Fruit fly (Drosophila melanogaster) whole organism, embryonic: ENCODE measurements around the gene CG10874.

Experiments used
- Atf3 ChIP-seq: fragments of 200-800 bp; sonication (Bioruptor generic); optimal IDR thresholded peaks from 3 replicates; lab custom pipeline; 2016; ENCODE audit warnings: missing biosample characterization, missing genetic modification characterization
- B-H2 ChIP-seq: fragments of 200-800 bp; sonication (Bioruptor generic); optimal IDR thresholded peaks from 2 replicates; lab custom pipeline; 2018; ENCODE audit warnings: missing biosample characterization, mild to moderate bottlenecking, missing genetic modification characterization
- CG10209 ChIP-seq: fragments of 200-800 bp; sonication (Bioruptor generic); optimal IDR thresholded peaks from 3 replicates; lab custom pipeline; 2017; ENCODE audit warnings: missing biosample characterization, mild to moderate bottlenecking, missing genetic modification characterization, missing genetic modification reagents
- CG10431 ChIP-seq: fragments of 200-800 bp; sonication (Bioruptor generic); optimal IDR thresholded peaks from 3 replicates; lab custom pipeline; 2018; ENCODE audit warnings: missing biosample characterization, mild to moderate bottlenecking, missing genetic modification characterization
- CG10543 ChIP-seq: fragments of 200-800 bp; sonication (Bioruptor generic); optimal IDR thresholded peaks from 3 replicates; lab custom pipeline; 2017; ENCODE audit warnings: missing biosample characterization, mild to moderate bottlenecking, missing genetic modification characterization, moderate library complexity
- CG10654 ChIP-seq: fragments of 200-800 bp; sonication (Bioruptor generic); optimal IDR thresholded peaks from 2 replicates; lab custom pipeline; 2016; ENCODE audit warnings: missing biosample characterization, missing genetic modification characterization
- CG10959 ChIP-seq: fragments of 200-800 bp; sonication (Bioruptor generic); IDR thresholded peaks from 2 replicates; pipeline ENCODE4 v1.3.6; 2022; ENCODE audit warnings: missing biosample characterization, missing genetic modification characterization
- CG11247 ChIP-seq: fragments of 200-800 bp; sonication (Bioruptor generic); IDR thresholded peaks from 2 replicates; pipeline ENCODE4 v1.3.6; 2022; ENCODE audit warnings: missing biosample characterization, missing genetic modification characterization
- CG11696 ChIP-seq: fragments of 200-800 bp; sonication (Bioruptor generic); IDR thresholded peaks from 2 replicates; pipeline ENCODE4 v1.3.6; 2022; ENCODE audit warnings: missing biosample characterization, missing genetic modification characterization
- CG12219 ChIP-seq: fragments of 200-800 bp; sonication (Bioruptor generic); optimal IDR thresholded peaks from 3 replicates; lab custom pipeline; 2018; ENCODE audit warnings: missing biosample characterization, mild to moderate bottlenecking, missing genetic modification characterization
- CG14710 ChIP-seq: fragments of 200-800 bp; sonication (Bioruptor generic); optimal IDR thresholded peaks from 3 replicates; lab custom pipeline; 2019; ENCODE audit warnings: missing biosample characterization, mild to moderate bottlenecking, missing genetic modification characterization, moderate library complexity
- CG14965 ChIP-seq: fragments of 200-800 bp; sonication (Bioruptor generic); optimal IDR thresholded peaks from 2 replicates; lab custom pipeline; 2016; ENCODE audit warnings: missing biosample characterization, missing genetic modification characterization, borderline replicate concordance
- CG15269 ChIP-seq: fragments of 200-800 bp; sonication (Bioruptor generic); optimal IDR thresholded peaks from 2 replicates; lab custom pipeline; 2018; ENCODE audit warnings: missing biosample characterization, mild to moderate bottlenecking, missing genetic modification characterization, moderate library complexity
- CG17829 ChIP-seq: fragments of 200-800 bp; optimal IDR thresholded peaks from 2 replicates; lab custom pipeline; 2019; ENCODE audit warnings: missing biosample characterization, mild to moderate bottlenecking, missing genetic modification characterization, moderate library complexity
- CG17912 ChIP-seq: fragments of 200-800 bp; sonication (Bioruptor generic); optimal IDR thresholded peaks from 2 replicates; lab custom pipeline; 2018; ENCODE audit warnings: missing biosample characterization, mild to moderate bottlenecking, missing genetic modification characterization
- CG2678 ChIP-seq: fragments of 200-800 bp; sonication (Bioruptor generic); optimal IDR thresholded peaks from 3 replicates; lab custom pipeline; 2019; ENCODE audit warnings: missing biosample characterization, mild to moderate bottlenecking, missing genetic modification characterization, moderate library complexity
- CG31388 ChIP-seq: fragments of 200-800 bp; sonication (Bioruptor generic); optimal IDR thresholded peaks from 2 replicates; lab custom pipeline; 2016; ENCODE audit warnings: missing biosample characterization, missing genetic modification characterization
- CG34422 ChIP-seq: fragments of 200-800 bp; sonication (Bioruptor generic); IDR thresholded peaks from 3 replicates; pipeline ENCODE4 v1.3.6; 2022; ENCODE audit warnings: missing biosample characterization, missing genetic modification characterization
- CG42726 ChIP-seq: fragments of 200-800 bp; sonication (Bioruptor generic); IDR thresholded peaks from 2 replicates; pipeline ENCODE4 v1.3.6; 2022; ENCODE audit warnings: missing biosample characterization, missing genetic modification characterization; ENCODE audit not compliant: partially characterized antibody
- CG5245 ChIP-seq: fragments of 200-800 bp; sonication (Bioruptor generic); optimal IDR thresholded peaks from 3 replicates; lab custom pipeline; 2016; ENCODE audit warnings: missing biosample characterization, missing genetic modification characterization
- CG7839 ChIP-seq: fragments of 200-800 bp; sonication (Bioruptor generic); optimal IDR thresholded peaks from 3 replicates; lab custom pipeline; 2018; ENCODE audit warnings: missing biosample characterization, mild to moderate bottlenecking, missing genetic modification characterization, moderate library complexity
- CG9727 ChIP-seq: fragments of 200-800 bp; sonication (Bioruptor generic); optimal IDR thresholded peaks from 3 replicates; lab custom pipeline; 2017; ENCODE audit warnings: missing biosample characterization, mild to moderate bottlenecking, missing genetic modification characterization
- CG9817 ChIP-seq: fragments of 200-800 bp; sonication (Bioruptor generic); optimal IDR thresholded peaks from 2 replicates; lab custom pipeline; 2018; ENCODE audit warnings: missing biosample characterization, mild to moderate bottlenecking, missing genetic modification characterization, moderate library complexity
- E2f2 ChIP-seq: fragments of 200-800 bp; sonication (Bioruptor generic); IDR thresholded peaks from 2 replicates; pipeline ENCODE4 v1.3.6; 2022; ENCODE audit warnings: missing biosample characterization, missing genetic modification characterization
- ERR ChIP-seq: fragments of 200-800 bp; sonication (Bioruptor generic); optimal IDR thresholded peaks from 2 replicates; lab custom pipeline; 2016; ENCODE audit warnings: missing biosample characterization, missing genetic modification characterization
- Hmr ChIP-seq: fragments of 200-800 bp; sonication (Bioruptor generic); optimal IDR thresholded peaks from 3 replicates; lab custom pipeline; 2017; ENCODE audit warnings: mild to moderate bottlenecking, missing biosample characterization, missing genetic modification reagents, missing genetic modification characterization
- Nf-YA ChIP-seq: fragments of 200-800 bp; sonication (Bioruptor generic); IDR thresholded peaks from 2 replicates; pipeline ENCODE4 v1.3.6; 2022; ENCODE audit warnings: missing biosample characterization, missing genetic modification characterization
- Oaz ChIP-seq: fragments of 200-800 bp; sonication (Bioruptor generic); IDR thresholded peaks from 2 replicates; pipeline ENCODE4 v1.3.6; 2022; ENCODE audit warnings: missing biosample characterization, missing genetic modification characterization
- Pdp1 ChIP-seq, 2 experiments: fragments of 200-800 bp; sonication (Bioruptor generic); optimal IDR thresholded peaks; 3 replicates each; lab custom pipeline; 2016; ENCODE audit warnings: missing biosample characterization in 2 of 2, missing genetic modification characterization in 2 of 2, mild to moderate bottlenecking in 1 of 2, moderate library complexity in 1 of 2
- Spps ChIP-seq: fragments of 200-800 bp; sonication (Bioruptor generic); optimal IDR thresholded peaks from 2 replicates; lab custom pipeline; 2018; ENCODE audit warnings: missing biosample characterization, mild to moderate bottlenecking, missing genetic modification characterization
- TFAM ChIP-seq: fragments of 200-800 bp; sonication (Bioruptor generic); optimal IDR thresholded peaks from 2 replicates; lab custom pipeline; 2017; ENCODE audit warnings: missing biosample characterization, missing genetic modification characterization, inconsistent platforms
- Xrp1 ChIP-seq: fragments of 200-800 bp; sonication (Bioruptor generic); IDR thresholded peaks from 2 replicates; pipeline ENCODE4 v1.3.6; 2022; ENCODE audit warnings: missing biosample characterization, missing genetic modification characterization
- az2 ChIP-seq: fragments of 200-800 bp; sonication (Bioruptor generic); optimal IDR thresholded peaks from 3 replicates; lab custom pipeline; 2016; ENCODE audit warnings: missing biosample characterization, missing genetic modification characterization
- cato ChIP-seq: fragments of 200-800 bp; sonication (Bioruptor generic); optimal IDR thresholded peaks from 2 replicates; lab custom pipeline; 2016; ENCODE audit warnings: missing biosample characterization, missing genetic modification characterization, borderline replicate concordance
- cg ChIP-seq: fragments of 200-800 bp; sonication (Bioruptor generic); optimal IDR thresholded peaks from 3 replicates; lab custom pipeline; 2019; ENCODE audit warnings: missing biosample characterization, mild to moderate bottlenecking, missing genetic modification characterization, moderate library complexity
- disco-r ChIP-seq: fragments of 200-800 bp; sonication (Bioruptor generic); optimal IDR thresholded peaks from 2 replicates; lab custom pipeline; 2016; ENCODE audit warnings: missing biosample characterization, missing genetic modification characterization
- eve ChIP-seq, 2 experiments: fragments of >200 bp; optimal IDR thresholded peaks; 2 replicates each; lab custom pipeline; 2017; ENCODE audit warnings: missing biosample characterization in 2 of 2, missing genetic modification characterization in 2 of 2
- fd3F ChIP-seq: fragments of 200-800 bp; sonication (Bioruptor generic); optimal IDR thresholded peaks from 2 replicates; lab custom pipeline; 2018; ENCODE audit warnings: missing biosample characterization, mild to moderate bottlenecking, missing genetic modification characterization, moderate library complexity
- gem ChIP-seq: fragments of 200-800 bp; sonication (Bioruptor generic); optimal IDR thresholded peaks from 2 replicates; lab custom pipeline; 2019; ENCODE audit warnings: missing biosample characterization, mild to moderate bottlenecking, missing genetic modification characterization, moderate library complexity
- ken ChIP-seq: fragments of 200-800 bp; sonication (Bioruptor generic); IDR thresholded peaks from 3 replicates; pipeline ENCODE4 v1.3.6; 2022; ENCODE audit warnings: missing biosample characterization, missing genetic modification characterization
- lola ChIP-seq, 3 experiments: fragments of >200 bp in 2 of 3; fragments of 200-800 bp in 1 of 3; sonication (Bioruptor generic) in 1 of 3; optimal IDR thresholded peaks; 2 replicates each; lab custom pipeline; 2017 to 2019; ENCODE audit warnings: missing biosample characterization in 3 of 3, missing genetic modification characterization in 3 of 3, mild to moderate bottlenecking in 1 of 3, moderate library complexity in 1 of 3
- lov ChIP-seq, 2 experiments: fragments of 200-800 bp in 1 of 2; fragments of >200 bp in 1 of 2; sonication (Bioruptor generic) in 1 of 2; IDR thresholded peaks in 1 of 2; optimal IDR thresholded peaks in 1 of 2; 2 replicates in 1 of 2; 3 replicates in 1 of 2; pipeline versions ENCODE4 v1.3.6 to Lab custom; 2017 to 2022; ENCODE audit warnings: missing biosample characterization in 1 of 2, missing genetic modification characterization in 1 of 2
- pita ChIP-seq: fragments of 200-800 bp; sonication (Bioruptor generic); optimal IDR thresholded peaks from 2 replicates; lab custom pipeline; 2017; ENCODE audit warnings: missing biosample characterization, mild to moderate bottlenecking, missing genetic modification characterization
- pzg ChIP-seq: fragments of 200-800 bp; sonication (Bioruptor generic); optimal IDR thresholded peaks from 3 replicates; lab custom pipeline; 2018; ENCODE audit warnings: missing biosample characterization, mild to moderate bottlenecking, missing genetic modification characterization, moderate library complexity
- seq ChIP-seq: fragments of 200-800 bp; sonication (Bioruptor generic); IDR thresholded peaks from 2 replicates; pipeline ENCODE4 v1.3.6; 2022; ENCODE audit warnings: missing biosample characterization, missing genetic modification characterization
- shn ChIP-seq: fragments of 200-800 bp; sonication (Bioruptor generic); optimal IDR thresholded peaks from 3 replicates; lab custom pipeline; 2016; ENCODE audit warnings: missing biosample characterization, missing genetic modification characterization
- sima ChIP-seq: fragments of 200-800 bp; sonication (Bioruptor generic); optimal IDR thresholded peaks from 2 replicates; lab custom pipeline; 2016; ENCODE audit warnings: missing biosample characterization, missing genetic modification characterization
- tin ChIP-seq: fragments of 200-800 bp; sonication (Bioruptor generic); optimal IDR thresholded peaks from 3 replicates; lab custom pipeline; 2016; ENCODE audit warnings: missing biosample characterization, missing genetic modification characterization
- ttk ChIP-seq: fragments of 200-800 bp; sonication (Bioruptor generic); IDR thresholded peaks from 2 replicates; pipeline ENCODE4 v2.1.2; 2022; ENCODE audit warnings: missing biosample characterization, missing genetic modification characterization
- wek ChIP-seq: fragments of 200-800 bp; sonication (Bioruptor generic); optimal IDR thresholded peaks from 3 replicates; lab custom pipeline; 2018; ENCODE audit warnings: missing biosample characterization, mild to moderate bottlenecking, missing genetic modification characterization, moderate library complexity

Gene CG10874

dm6 chr2L:2180120-2180539 lies 12.1 kb downstream of the CG10874 start (continued):
- peak; percentile 64 for TF ChIP-seq Atf3 (GFP tag; lab: Kevin White, UChicago)
- peak; percentile 92 for TF ChIP-seq CG14710
- peak; percentile 83 for TF ChIP-seq CG10654
- TF ChIP-seq ttk (GFP tag; lab: Robert Waterston, UW): peak; percentile 91
- no peak for TF ChIP-seq pzg (GFP tag; lab: Kevin White, UChicago)
- TF ChIP-seq CG10431 (GFP tag; lab: Kevin White, UChicago): peak; percentile 69
- TF ChIP-seq seq (GFP tag; lab: Robert Waterston, UW): peak; percentile 80
- peak; percentile 10 for TF ChIP-seq CG10543
- TF ChIP-seq CG11247 (GFP tag; lab: Robert Waterston, UW): peak; percentile 67
- peak; percentile 82 for TF ChIP-seq Hmr (GFP tag; lab: Kevin White, UChicago)
- no peak for TF ChIP-seq shn (GFP tag; lab: Kevin White, UChicago)
- TF ChIP-seq CG2678 (tag; lab: Kevin White, UChicago): peak; percentile 93
- peak; percentile 91 for TF ChIP-seq Spps (tag; lab: Kevin White, UChicago)
- TF ChIP-seq CG17912 (GFP tag; lab: Kevin White, UChicago): no peak
- TF ChIP-seq pita (GFP tag; lab: Kevin White, UChicago): no peak
- peak; percentile 94 for TF ChIP-seq Xrp1 (GFP tag; lab: Robert Waterston, UW)
- TF ChIP-seq CG34422: peak; percentile 88
- TF ChIP-seq eve (GFP tag; optimal IDR thresholded peaks at IDR 0.05; lab: Kevin White, UChicago): no peak
- peak; percentile 57 for TF ChIP-seq fd3F (GFP tag; lab: Kevin White, UChicago)
- peak; percentile 90 for TF ChIP-seq az2 (GFP tag; lab: Kevin White, UChicago)
- TF ChIP-seq Oaz (GFP tag; lab: Robert Waterston, UW): peak; percentile 68
- TF ChIP-seq CG12219: peak; percentile 89
- peak; percentile 69 for TF ChIP-seq E2f2
- TF ChIP-seq CG11696 (GFP tag; lab: Robert Waterston, UW): peak; percentile 85
- TF ChIP-seq tin: peak; percentile 91
- TF ChIP-seq Nf-YA (GFP tag; lab: Robert Waterston, UW): peak; percentile 81
- TF ChIP-seq disco-r: peak; percentile 34
- TF ChIP-seq wek: peak; percentile 66
- TF ChIP-seq CG31388 (GFP tag; lab: Kevin White, UChicago): peak; percentile 70
- peak; percentile 59 for TF ChIP-seq ERR (GFP tag; lab: Kevin White, UChicago)
- TF ChIP-seq lola (GFP tag; optimal IDR thresholded peaks at IDR 0.05; lab: Kevin White, UChicago): peak in 1 of 3 experiments; percentile 93
- peak; percentile 91 for TF ChIP-seq CG15269
- peak; percentile 86 for TF ChIP-seq CG10959 (GFP tag; lab: Robert Waterston, UW)
- peak; percentile 78 to 83 for TF ChIP-seq Pdp1 (GFP tag; optimal IDR thresholded peaks at IDR 0.05; lab: Kevin White, UChicago)
- TF ChIP-seq B-H2 (GFP tag; lab: Kevin White, UChicago): no peak
- no peak for TF ChIP-seq CG42726 (GFP tag; lab: Robert Waterston, UW)
- peak; percentile 23 for TF ChIP-seq sima
- TF ChIP-seq CG17829 (tag; lab: Kevin White, UChicago): peak; percentile 96
- TF ChIP-seq CG5245 (GFP tag; lab: Kevin White, UChicago): peak; percentile 85
- TF ChIP-seq ken (GFP tag; lab: Robert Waterston, UW): peak; percentile 91
- peak; percentile 80 for TF ChIP-seq cato (GFP tag; lab: Kevin White, UChicago)
- TF ChIP-seq CG9727 (GFP tag; lab: Kevin White, UChicago): peak; percentile 89
- peak; percentile 90 for TF ChIP-seq CG10209 (GFP tag; lab: Kevin White, UChicago)
- no peak for TF ChIP-seq cg (GFP tag; lab: Kevin White, UChicago)
- peak; percentile 96 for TF ChIP-seq gem (tag; lab: Kevin White, UChicago)
- peak; percentile 81 for TF ChIP-seq CG9817 (tag; lab: Kevin White, UChicago)
- peak; percentile 21 for TF ChIP-seq CG14965 (GFP tag; lab: Kevin White, UChicago)
- TF ChIP-seq CG7839 (tag; lab: Kevin White, UChicago): peak; percentile 93
- peak; percentile 75 for TF ChIP-seq TFAM (GFP tag; lab: Kevin White, UChicago)
- TF ChIP-seq lov (optimal IDR thresholded peaks at IDR 0.05; lab: Kevin White, UChicago): no peak
- peak; percentile 89 for TF ChIP-seq lov (GFP tag; IDR thresholded peaks at IDR 0.05; lab: Robert Waterston, UW)
